Worm (Caenorhabditis elegans): ENCODE data around the gene Y75B8A.28.

The Y75B8A.28 gene

ce11 chrIII:12366989-12367557 is 48.2 kb downstream of the Y75B8A.28 start, which contains the start of gene Y75B8A.33:
Gene Y75B8A.33, minus strand, starts transcription at chrIII:12367373.
- TF ChIP-seq hlh-8 (tag; optimal IDR thresholded peaks at IDR 0.05): no peak
- TF ChIP-seq ets-4 (tag; optimal IDR thresholded peaks at IDR 0.05): no peak
- no peak for TF ChIP-seq syd-9 (tag; optimal IDR thresholded peaks at IDR 0.05)

- no peak for TF ChIP-seq ceh-2 (tag; optimal IDR thresholded peaks at IDR 0.05)
Measured at ce11 chrIII:12367891-12368290, 49.0 kb downstream of the Y75B8A.28 start.

ce11 chrIII:12368462-12369306 is 49.8 kb downstream of the Y75B8A.28 start, which contains the start of gene his-72:
Gene his-72, minus strand, starts transcription at chrIII:12369050.
- no peak for TF ChIP-seq madf-2 (tag; optimal IDR thresholded peaks at IDR 0.05)
- TF ChIP-seq ceh-9 (tag; optimal IDR thresholded peaks at IDR 0.05): no peak
- peak; percentile 89 for TF ChIP-seq hlh-30 (tag; optimal IDR thresholded peaks at IDR 0.05; ENCODE audit: insufficient read depth)
- peak; percentile 9 for TF ChIP-seq dmd-4 (tag; optimal IDR thresholded peaks at IDR 0.05; ENCODE audit: borderline replicate concordance)
- no peak for TF ChIP-seq sdc-2 (tag; optimal IDR thresholded peaks at IDR 0.05)
- no peak for TF ChIP-seq hlh-8 (tag; optimal IDR thresholded peaks at IDR 0.05)
- TF ChIP-seq ceh-24 (tag; optimal IDR thresholded peaks at IDR 0.05): peak; percentile 11
- TF ChIP-seq F13H6.1 (tag; optimal IDR thresholded peaks at IDR 0.05): no peak
- TF ChIP-seq gmeb-2 (tag; optimal IDR thresholded peaks at IDR 0.05): no peak
- peak; percentile 13 for TF ChIP-seq K02D7.2 (tag; optimal IDR thresholded peaks at IDR 0.05)
- TF ChIP-seq pag-3 (tag; optimal IDR thresholded peaks at IDR 0.05; ENCODE audit: borderline replicate concordance): no peak
- no peak for TF ChIP-seq ceh-14 (tag; optimal IDR thresholded peaks at IDR 0.05)
- no peak for TF ChIP-seq ets-4 (tag; optimal IDR thresholded peaks at IDR 0.05)
- no peak for TF ChIP-seq pha-2 (tag; optimal IDR thresholded peaks at IDR 0.05)
- no peak for TF ChIP-seq nhr-11 (tag; optimal IDR thresholded peaks at IDR 0.05)
- peak; percentile 10 for TF ChIP-seq tbx-2 (tag; optimal IDR thresholded peaks at IDR 0.05)
- TF ChIP-seq pax-1 (tag; optimal IDR thresholded peaks at IDR 0.05): no peak
- TF ChIP-seq T23F11.4 (GFP tag; optimal IDR thresholded peaks at IDR 0.05): no peak
- TF ChIP-seq unc-55 (GFP tag; optimal IDR thresholded peaks at IDR 0.05): peak; percentile 18
- no peak for TF ChIP-seq lim-6 (tag; optimal IDR thresholded peaks at IDR 0.05)
- no peak for TF ChIP-seq fkh-10 (GFP tag; optimal IDR thresholded peaks at IDR 0.05)
- peak; percentile 27 for TF ChIP-seq ref-2 (tag; optimal IDR thresholded peaks at IDR 0.05)
- TF ChIP-seq pqm-1 (tag; optimal IDR thresholded peaks at IDR 0.05): no peak
- TF ChIP-seq ceh-31 (tag; optimal IDR thresholded peaks at IDR 0.05): peak; percentile 27
- peak; percentile 94 for TF ChIP-seq ama-1 (optimal IDR thresholded peaks at IDR 0.05)
- TF ChIP-seq hlh-6 (tag; optimal IDR thresholded peaks at IDR 0.05): peak; percentile 48
- TF ChIP-seq elt-2 (tag; optimal IDR thresholded peaks at IDR 0.05): no peak
- no peak for TF ChIP-seq pros-1 (tag; optimal IDR thresholded peaks at IDR 0.05)
- no peak for TF ChIP-seq eyg-1 (tag; optimal IDR thresholded peaks at IDR 0.05)
- no peak for TF ChIP-seq Y22D7AL.16 (tag; optimal IDR thresholded peaks at IDR 0.05)
- TF ChIP-seq ceh-45 (GFP tag; IDR thresholded peaks at IDR 0.05): no peak
- TF ChIP-seq C38D4.7 (GFP tag; optimal IDR thresholded peaks at IDR 0.05): peak; percentile 10
- TF ChIP-seq K09A11.1 (tag; optimal IDR thresholded peaks at IDR 0.05; ENCODE audit: insufficient read depth): no peak
- no peak for TF ChIP-seq sox-4 (tag; optimal IDR thresholded peaks at IDR 0.05)
- peak; percentile 10 for TF ChIP-seq rnt-1 (tag; optimal IDR thresholded peaks at IDR 0.05)
- TF ChIP-seq ceh-18 (tag; optimal IDR thresholded peaks at IDR 0.05): no peak
- no peak for TF ChIP-seq hlh-15 (tag; optimal IDR thresholded peaks at IDR 0.05)
- no peak for TF ChIP-seq sox-2 (GFP tag; IDR thresholded peaks at IDR 0.05)
- peak; percentile 13 for TF ChIP-seq ttx-3 (tag; optimal IDR thresholded peaks at IDR 0.05)
- TF ChIP-seq pat-9 (tag; optimal IDR thresholded peaks at IDR 0.05): no peak
- no peak for TF ChIP-seq ztf-16 (tag; optimal IDR thresholded peaks at IDR 0.05)
- TF ChIP-seq elt-4 (tag; optimal IDR thresholded peaks at IDR 0.05): no peak
- no peak for TF ChIP-seq C08G9.2 (tag; optimal IDR thresholded peaks at IDR 0.05)
- TF ChIP-seq ceh-48 (tag; optimal IDR thresholded peaks at IDR 0.05): peak; percentile 77
- no peak for TF ChIP-seq mec-3 (tag; optimal IDR thresholded peaks at IDR 0.05; ENCODE audit: borderline replicate concordance)
